Worm (Caenorhabditis elegans): ENCODE results near the gene F55D1.1.

DNA sequence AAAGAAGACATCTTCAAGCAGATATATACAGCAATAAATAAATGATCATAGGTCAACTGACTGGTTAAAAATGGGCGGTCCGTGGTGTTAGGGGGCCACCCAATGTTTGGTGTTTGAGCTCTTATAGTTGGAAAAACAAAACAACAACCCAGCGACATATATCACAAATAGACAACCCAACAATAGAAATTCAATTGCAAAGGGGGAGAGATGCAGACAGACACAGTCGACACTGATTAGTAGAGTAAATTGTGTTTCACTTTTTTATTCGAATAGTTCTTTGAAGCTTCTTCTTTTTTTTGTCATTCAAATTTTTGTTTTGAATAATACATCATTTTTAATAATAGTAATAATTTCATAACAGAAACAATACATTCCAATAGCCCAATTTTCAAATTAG is 25.8 kb downstream of the F55D1.1 start:
- TF ChIP-seq nhr-237 (tag; optimal IDR thresholded peaks at IDR 0.05) (no peak), unc-39 (tag; optimal IDR thresholded peaks at IDR 0.05) (no peak), unc-62 (GFP tag; optimal IDR thresholded peaks at IDR 0.05) (no peak), fos-1 (tag; optimal IDR thresholded peaks at IDR 0.05) (no peak), skn-1 (tag; optimal IDR thresholded peaks at IDR 0.05) (no peak), ama-1 (optimal IDR thresholded peaks at IDR 0.05) (no peak), egl-27 (tag; optimal IDR thresholded peaks at IDR 0.05) (no peak), ZK546.5 (tag; optimal IDR thresholded peaks at IDR 0.05) (no peak), unc-55 (GFP tag; optimal IDR thresholded peaks at IDR 0.05) (no peak), snpc-4 (tag; optimal IDR thresholded peaks at IDR 0.05) (no peak), mbf-1 (tag; optimal IDR thresholded peaks at IDR 0.05) (no peak), elt-3 (tag; optimal IDR thresholded peaks at IDR 0.05) (no peak), nhr-10 (tag; optimal IDR thresholded peaks at IDR 0.05) (no peak), alr-1 (tag; optimal IDR thresholded peaks at IDR 0.05) (no peak)

Data from whole organism, L2 larva.